Fruit fly (Drosophila melanogaster): ENCODE results near the gene CG33125.

- TF ChIP-seq CTCF (optimal IDR thresholded peaks at IDR 0.05) (no peak), CG8478 (optimal IDR thresholded peaks at IDR 0.05) (no peak)
These were observed 1.5 kb upstream of the CG33125 start, which contains the start of gene Or23a for dm6 chr2L:2653749-2654148.
